Worm (Caenorhabditis elegans): ENCODE data around the gene coa-3.

The coa-3 gene

DNA sequence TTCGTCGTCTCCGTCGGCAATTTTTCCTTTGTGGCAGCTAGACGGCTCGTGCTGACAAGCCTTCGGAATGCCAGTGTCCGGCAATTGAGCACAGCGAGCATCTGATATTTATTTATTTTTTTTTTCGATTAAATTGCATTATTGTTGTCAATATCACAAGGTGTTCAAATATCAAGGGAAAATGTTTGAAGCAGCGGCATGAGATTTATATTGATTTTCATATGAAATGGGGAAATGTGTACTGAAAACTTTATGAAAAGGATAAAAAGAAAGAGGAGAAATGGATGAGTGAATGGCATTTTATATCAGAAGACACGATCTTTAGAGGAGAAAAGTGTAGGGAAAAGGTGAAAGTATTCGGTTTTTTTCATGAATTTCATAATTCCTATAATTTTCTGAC is at the start of gene coa-3:
coa-3 (minus strand) TSS at position 101 of the 400 bp plus-strand sequence.
- TF ChIP-seq nhr-76 (tag; optimal IDR thresholded peaks at IDR 0.05) (no peak), ceh-9 (tag; optimal IDR thresholded peaks at IDR 0.05) (no peak), nhr-77 (tag; optimal IDR thresholded peaks at IDR 0.05) (no peak)

DNA sequence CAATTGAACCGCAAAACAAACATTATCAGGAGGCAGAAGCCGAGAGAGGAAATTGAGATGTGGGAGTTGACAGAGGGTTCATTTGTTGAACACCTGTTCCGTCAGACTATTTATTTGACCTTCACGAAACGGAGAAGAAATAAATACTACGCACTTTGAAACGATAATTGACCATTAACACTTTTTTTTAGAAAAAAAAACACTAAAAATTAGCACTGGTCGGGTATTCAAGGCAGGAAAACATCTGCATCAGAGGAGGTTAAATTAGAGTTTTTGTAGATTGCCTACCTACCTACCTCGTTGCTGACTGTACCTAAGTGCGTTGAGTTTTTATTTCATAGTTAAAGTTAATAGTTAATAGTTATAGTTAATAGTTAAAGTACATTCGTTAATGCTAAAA is 47.6 kb upstream of the coa-3 start:
- TF ChIP-seq ztf-11 (tag; optimal IDR thresholded peaks at IDR 0.05): no peak
- no peak for TF ChIP-seq fkh-2 (tag; optimal IDR thresholded peaks at IDR 0.05)
- TF ChIP-seq aly-2 (tag; optimal IDR thresholded peaks at IDR 0.05): no peak
- no peak for TF ChIP-seq lin-15B (tag; optimal IDR thresholded peaks at IDR 0.05)
- no peak for TF ChIP-seq sea-2 (GFP tag; optimal IDR thresholded peaks at IDR 0.05)
- TF ChIP-seq ceh-16 (tag; optimal IDR thresholded peaks at IDR 0.05): no peak
- TF ChIP-seq nhr-43 (tag; optimal IDR thresholded peaks at IDR 0.05; ENCODE audit: poor library complexity, severe bottlenecking): no peak
- TF ChIP-seq tbx-2 (tag; optimal IDR thresholded peaks at IDR 0.05): no peak
- no peak for TF ChIP-seq nhr-12 (tag; optimal IDR thresholded peaks at IDR 0.05)
- no peak for TF ChIP-seq nhr-76 (tag; optimal IDR thresholded peaks at IDR 0.05)
- TF ChIP-seq ceh-28 (tag; optimal IDR thresholded peaks at IDR 0.05): no peak
- TF ChIP-seq hmg-11 (tag; optimal IDR thresholded peaks at IDR 0.05): no peak
- no peak for TF ChIP-seq lin-39 (tag; optimal IDR thresholded peaks at IDR 0.05)
- TF ChIP-seq snpc-4 (tag; optimal IDR thresholded peaks at IDR 0.05): no peak
- TF ChIP-seq mml-1 (tag; optimal IDR thresholded peaks at IDR 0.05): no peak
- TF ChIP-seq R02D3.7 (tag; optimal IDR thresholded peaks at IDR 0.05): no peak
- TF ChIP-seq unc-62 (GFP tag; optimal IDR thresholded peaks at IDR 0.05): no peak
- TF ChIP-seq unc-39 (tag; optimal IDR thresholded peaks at IDR 0.05): no peak

DNA sequence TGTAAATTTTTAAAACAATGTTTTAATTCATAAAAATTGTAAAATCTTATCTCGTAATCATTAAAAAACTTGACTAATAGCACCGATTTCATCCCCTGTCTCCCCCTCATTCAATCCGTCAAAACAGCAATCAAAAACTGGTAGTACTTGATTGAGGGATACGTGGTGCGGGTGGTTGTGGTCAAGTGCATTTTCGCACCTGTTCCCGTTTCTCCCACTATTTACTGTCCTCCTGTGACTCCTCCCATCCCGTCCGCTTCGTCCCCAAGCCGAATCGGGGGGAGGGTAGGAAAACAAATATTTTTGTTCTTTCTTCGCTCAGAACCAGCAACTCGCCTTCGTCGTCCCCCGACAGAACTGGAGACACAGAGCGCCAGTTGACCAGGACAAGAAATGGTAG is 46.4 kb upstream of the coa-3 start, which contains the start of gene lgc-27:
lgc-27 (plus strand) TSS at position 301 of the 400 bp plus-strand sequence.
- TF ChIP-seq snpc-4 (tag; optimal IDR thresholded peaks at IDR 0.05) (no peak), mml-1 (tag; optimal IDR thresholded peaks at IDR 0.05) (no peak), fkh-2 (tag; optimal IDR thresholded peaks at IDR 0.05) (no peak), pha-4 (tag; optimal IDR thresholded peaks at IDR 0.05) (peak; percentile 16), nhr-12 (tag; optimal IDR thresholded peaks at IDR 0.05) (no peak), skn-1 (tag; optimal IDR thresholded peaks at IDR 0.05) (no peak), egl-5 (tag; optimal IDR thresholded peaks at IDR 0.05) (no peak)

DNA sequence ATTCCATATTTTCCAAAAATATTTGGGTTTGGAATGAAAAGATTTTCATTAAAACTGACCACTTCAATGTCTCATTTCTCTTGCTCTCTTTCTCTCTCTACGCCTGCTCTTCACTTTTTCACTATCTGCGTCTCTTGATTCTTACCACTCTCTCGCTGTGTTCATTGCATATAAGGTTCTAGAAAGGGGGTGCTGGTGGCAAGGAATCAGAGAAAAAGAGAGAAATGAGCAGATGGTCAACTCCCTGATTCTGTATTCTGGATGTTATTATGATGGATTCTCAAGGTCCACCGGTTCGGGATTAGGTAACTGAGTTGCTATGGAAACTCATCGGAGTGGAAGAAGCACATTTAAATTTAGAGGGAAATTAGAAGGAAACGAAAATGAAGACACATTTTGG is 38.3 kb upstream of the coa-3 start:
- TF ChIP-seq pha-4 (tag; optimal IDR thresholded peaks at IDR 0.05) (no peak), aly-2 (tag; optimal IDR thresholded peaks at IDR 0.05) (no peak), nfya-1 (tag; optimal IDR thresholded peaks at IDR 0.05; ENCODE audit: insufficient read depth) (peak; percentile 22)

DNA sequence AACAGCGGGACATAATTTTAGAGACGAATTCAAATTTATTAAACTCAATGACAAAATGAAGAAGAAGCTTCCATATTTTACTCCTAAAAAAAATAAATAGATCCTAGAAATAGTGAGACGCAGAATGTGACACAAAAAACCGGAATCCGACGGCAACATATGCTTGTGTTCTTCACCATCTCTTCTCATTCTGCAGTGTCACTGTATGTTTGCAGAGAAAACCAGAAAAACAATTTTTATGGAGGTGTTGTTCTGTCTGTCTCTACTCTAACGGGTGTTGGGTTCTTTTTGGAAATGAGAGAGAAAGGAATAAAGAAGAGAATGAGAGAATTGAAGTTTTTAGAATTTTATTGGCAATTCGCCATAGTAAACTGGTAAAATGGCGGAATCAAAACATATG is 36.5 kb upstream of the coa-3 start:
- TF ChIP-seq nhr-28 (tag; optimal IDR thresholded peaks at IDR 0.05) (no peak), nhr-23 (tag; optimal IDR thresholded peaks at IDR 0.05) (peak; percentile 66), nhr-43 (tag; optimal IDR thresholded peaks at IDR 0.05; ENCODE audit: poor library complexity, severe bottlenecking) (peak; percentile 7)

DNA sequence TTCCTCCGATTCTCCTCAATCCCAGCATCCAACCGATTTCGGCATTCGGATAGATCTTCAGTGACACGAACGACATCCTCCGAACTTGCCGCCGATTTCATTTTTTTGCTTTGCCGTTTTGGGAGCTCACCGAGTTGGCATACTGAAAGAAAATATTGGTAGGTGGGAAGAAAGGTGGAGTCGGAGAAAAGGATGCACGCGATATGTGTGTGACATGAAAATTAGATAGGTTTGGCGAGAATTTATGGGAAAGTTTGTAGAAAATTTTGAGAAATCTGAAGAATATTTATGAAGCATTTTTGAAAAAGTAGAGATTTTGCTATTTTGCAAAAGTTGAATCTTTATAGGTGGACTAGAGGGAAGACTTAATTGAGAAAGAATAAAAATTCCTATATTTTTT is 35.8 kb upstream of the coa-3 start, which contains the start of gene che-10:
che-10 (minus strand) TSS at position 101 of the 400 bp plus-strand sequence.
- TF ChIP-seq pha-4 (tag; optimal IDR thresholded peaks at IDR 0.05) (no peak), elt-2 (tag; optimal IDR thresholded peaks at IDR 0.05) (no peak), nhr-76 (tag; optimal IDR thresholded peaks at IDR 0.05) (no peak), elt-3 (tag; optimal IDR thresholded peaks at IDR 0.05) (no peak), daf-12 (tag; optimal IDR thresholded peaks at IDR 0.05) (no peak), ceh-16 (tag; optimal IDR thresholded peaks at IDR 0.05) (no peak), ZK546.5 (tag; optimal IDR thresholded peaks at IDR 0.05) (no peak), nhr-12 (tag; optimal IDR thresholded peaks at IDR 0.05) (no peak), ama-1 (optimal IDR thresholded peaks at IDR 0.05) (no peak), ceh-9 (tag; optimal IDR thresholded peaks at IDR 0.05) (no peak), tbx-2 (tag; optimal IDR thresholded peaks at IDR 0.05) (no peak), elt-1 (tag; optimal IDR thresholded peaks at IDR 0.05) (no peak), lin-39 (tag; optimal IDR thresholded peaks at IDR 0.05) (no peak), zag-1 (tag; optimal IDR thresholded peaks at IDR 0.05) (no peak), lin-15B (tag; optimal IDR thresholded peaks at IDR 0.05) (no peak), unc-39 (tag; optimal IDR thresholded peaks at IDR 0.05) (no peak)
